Fruit fly (Drosophila melanogaster) whole organism, embryonic: Measurements from ENCODE around the gene CG31807.

Experiments used
- Adf1 ChIP-seq: fragments of 200-800 bp; sonication (Bioruptor generic); IDR thresholded peaks from 2 replicates; pipeline ENCODE4 v1.3.6; 2022; ENCODE audit warnings: missing biosample characterization, missing genetic modification characterization
- Atf-2 ChIP-seq: fragments of 200-800 bp; sonication (Bioruptor generic); optimal IDR thresholded peaks from 2 replicates; lab custom pipeline; 2016; ENCODE audit warnings: missing biosample characterization, missing genetic modification characterization
- CG10366 ChIP-seq: fragments of 200-800 bp; sonication (Bioruptor generic); IDR thresholded peaks from 2 replicates; pipeline ENCODE4 v1.3.6; 2022; ENCODE audit warnings: missing biosample characterization, missing genetic modification characterization
- CG10565 ChIP-seq: fragments of 200-800 bp; sonication (Bioruptor generic); optimal IDR thresholded peaks from 3 replicates; lab custom pipeline; 2016; ENCODE audit warnings: missing biosample characterization, mild to moderate bottlenecking, missing genetic modification characterization
- CG13775 ChIP-seq: fragments of 200-800 bp; sonication (Bioruptor generic); optimal IDR thresholded peaks from 3 replicates; lab custom pipeline; 2017; ENCODE audit warnings: missing biosample characterization, mild to moderate bottlenecking, missing genetic modification characterization
- CG14860 ChIP-seq: fragments of 200-800 bp; sonication (Bioruptor generic); IDR thresholded peaks from 3 replicates; pipeline ENCODE4 v1.3.6; 2022; ENCODE audit warnings: missing biosample characterization, missing genetic modification characterization; ENCODE audit not compliant: partially characterized antibody
- CG1529 ChIP-seq: fragments of 200-800 bp; sonication (Bioruptor generic); optimal IDR thresholded peaks from 3 replicates; lab custom pipeline; 2018; ENCODE audit warnings: missing biosample characterization, missing genetic modification characterization
- CG1603 ChIP-seq: fragments of 200-800 bp; sonication (Bioruptor generic); optimal IDR thresholded peaks from 2 replicates; lab custom pipeline; 2019; ENCODE audit warnings: missing biosample characterization, mild to moderate bottlenecking, missing genetic modification characterization, moderate library complexity
- CG17328 ChIP-seq: fragments of 200-800 bp; sonication (Bioruptor generic); IDR thresholded peaks from 2 replicates; pipeline ENCODE4 v1.3.6; 2022; ENCODE audit warnings: missing biosample characterization, missing genetic modification characterization
- CG17568 ChIP-seq: fragments of 200-800 bp; sonication (Bioruptor generic); optimal IDR thresholded peaks from 2 replicates; lab custom pipeline; 2018; ENCODE audit warnings: missing biosample characterization, mild to moderate bottlenecking, missing genetic modification characterization, moderate library complexity
- CG18011 ChIP-seq: fragments of 200-800 bp; sonication (Bioruptor generic); optimal IDR thresholded peaks from 2 replicates; lab custom pipeline; 2017; ENCODE audit warnings: missing biosample characterization, missing genetic modification characterization, mild to moderate bottlenecking, moderate library complexity, missing genotype
- CG18764 ChIP-seq: fragments of 200-800 bp; sonication (Bioruptor generic); optimal IDR thresholded peaks from 3 replicates; lab custom pipeline; 2016; ENCODE audit warnings: missing biosample characterization, missing genetic modification characterization
- CG2678 ChIP-seq: fragments of 200-800 bp; sonication (Bioruptor generic); optimal IDR thresholded peaks from 3 replicates; lab custom pipeline; 2019; ENCODE audit warnings: missing biosample characterization, mild to moderate bottlenecking, missing genetic modification characterization, moderate library complexity
- CG3065 ChIP-seq: fragments of 200-800 bp; sonication (Bioruptor generic); optimal IDR thresholded peaks from 2 replicates; lab custom pipeline; 2016; ENCODE audit warnings: missing biosample characterization, missing genetic modification characterization
- CG3847 ChIP-seq: fragments of 200-800 bp; sonication (Bioruptor generic); IDR thresholded peaks from 2 replicates; pipeline ENCODE4 v1.3.6; 2022; ENCODE audit warnings: missing biosample characterization, missing genetic modification characterization
- CG4707 ChIP-seq: fragments of 200-800 bp; sonication (Bioruptor generic); optimal IDR thresholded peaks from 2 replicates; lab custom pipeline; 2018; ENCODE audit warnings: missing biosample characterization, mild to moderate bottlenecking, missing genetic modification characterization, moderate library complexity
- CG4820 ChIP-seq: fragments of 200-800 bp; sonication (Bioruptor generic); optimal IDR thresholded peaks from 3 replicates; lab custom pipeline; 2016; ENCODE audit warnings: missing biosample characterization, missing genetic modification characterization
- CG7372 ChIP-seq: fragments of 200-800 bp; sonication (Bioruptor generic); IDR thresholded peaks from 2 replicates; pipeline ENCODE4 v1.3.6; 2022; ENCODE audit warnings: missing biosample characterization, missing genetic modification characterization
- CG7928 ChIP-seq: fragments of 200-800 bp; sonication (Bioruptor generic); optimal IDR thresholded peaks from 2 replicates; lab custom pipeline; 2017; ENCODE audit warnings: missing biosample characterization, mild to moderate bottlenecking, missing genetic modification characterization
- CG7987 ChIP-seq: fragments of 200-800 bp; sonication (Bioruptor generic); optimal IDR thresholded peaks from 2 replicates; lab custom pipeline; 2018; ENCODE audit warnings: missing biosample characterization, mild to moderate bottlenecking, missing genetic modification characterization, moderate library complexity
- CG9727 ChIP-seq: fragments of 200-800 bp; sonication (Bioruptor generic); optimal IDR thresholded peaks from 3 replicates; lab custom pipeline; 2017; ENCODE audit warnings: missing biosample characterization, mild to moderate bottlenecking, missing genetic modification characterization
- CkIIα-i1 ChIP-seq: fragments of 200-800 bp; sonication (Bioruptor generic); IDR thresholded peaks from 2 replicates; pipeline ENCODE4 v1.3.6; 2022; ENCODE audit warnings: missing biosample characterization, missing genetic modification characterization
- D19A ChIP-seq: fragments of 200-800 bp; optimal IDR thresholded peaks from 3 replicates; lab custom pipeline; 2019; ENCODE audit warnings: missing biosample characterization, mild to moderate bottlenecking, missing genetic modification characterization, moderate library complexity
- Dip3 ChIP-seq: fragments of 200-800 bp; sonication (Bioruptor generic); optimal IDR thresholded peaks from 3 replicates; lab custom pipeline; 2016; ENCODE audit warnings: missing biosample characterization, missing genetic modification characterization
- H15 ChIP-seq: fragments of 200-800 bp; sonication (Bioruptor generic); IDR thresholded peaks from 3 replicates; pipeline ENCODE4 v1.3.6; 2022; ENCODE audit warnings: missing biosample characterization, missing genetic modification characterization
- HLH4C ChIP-seq: fragments of 200-800 bp; sonication (Bioruptor generic); IDR thresholded peaks from 3 replicates; pipeline ENCODE4 v1.3.6; 2022; ENCODE audit warnings: missing biosample characterization, missing genetic modification characterization; ENCODE audit not compliant: partially characterized antibody
- HmgD ChIP-seq: fragments of 200-800 bp; sonication (Bioruptor generic); optimal IDR thresholded peaks from 3 replicates; lab custom pipeline; 2016; ENCODE audit warnings: missing biosample characterization, missing genetic modification characterization
- Meics ChIP-seq: fragments of 200-800 bp; sonication (Bioruptor generic); optimal IDR thresholded peaks from 2 replicates; lab custom pipeline; 2017; ENCODE audit warnings: missing biosample characterization, mild to moderate bottlenecking, missing genetic modification characterization
- Oli ChIP-seq: fragments of 200-800 bp; sonication (Bioruptor generic); optimal IDR thresholded peaks from 2 replicates; lab custom pipeline; 2018; ENCODE audit warnings: missing biosample characterization, mild to moderate bottlenecking, missing genetic modification characterization, moderate library complexity
- PHDP ChIP-seq: fragments of 200-800 bp; sonication (Bioruptor generic); optimal IDR thresholded peaks from 3 replicates; lab custom pipeline; 2018; ENCODE audit warnings: missing biosample characterization, mild to moderate bottlenecking, missing genetic modification characterization, moderate library complexity
- Ravus ChIP-seq: fragments of 200-800 bp; sonication (Bioruptor generic); IDR thresholded peaks from 2 replicates; pipeline ENCODE4 v1.3.6; 2022; ENCODE audit warnings: missing biosample characterization, missing genetic modification characterization
- Usf ChIP-seq: fragments of 200-800 bp; sonication (Bioruptor generic); optimal IDR thresholded peaks from 2 replicates; lab custom pipeline; 2017; ENCODE audit warnings: missing genotype, missing biosample characterization, missing genetic modification characterization
- ap ChIP-seq: fragments of 200-800 bp; sonication (Bioruptor generic); IDR thresholded peaks from 2 replicates; pipeline ENCODE4 v1.3.6; 2022; ENCODE audit warnings: missing biosample characterization, missing genetic modification characterization
- ase ChIP-seq: fragments of 200-800 bp; sonication (Bioruptor generic); IDR thresholded peaks from 3 replicates; pipeline ENCODE4 v1.3.6; 2022; ENCODE audit warnings: missing biosample characterization, missing genetic modification characterization
- btn ChIP-seq: fragments of 200-800 bp; sonication (Bioruptor generic); optimal IDR thresholded peaks from 2 replicates; lab custom pipeline; 2016; ENCODE audit warnings: missing biosample characterization, missing genetic modification characterization
- dan ChIP-seq: fragments of 200-800 bp; sonication (Bioruptor generic); IDR thresholded peaks from 2 replicates; pipeline ENCODE4 v1.3.6; 2022; ENCODE audit warnings: missing biosample characterization, missing genetic modification characterization
- dimm ChIP-seq: fragments of 200-800 bp; sonication (Bioruptor generic); IDR thresholded peaks from 2 replicates; pipeline ENCODE4 v1.3.6; 2022; ENCODE audit warnings: missing biosample characterization, missing genetic modification characterization
- esg ChIP-seq: fragments of 200-800 bp; sonication (Bioruptor generic); conservative IDR thresholded peaks from 2 replicates; pipeline ENCODE4 v1.3.6; 2022; ENCODE audit warnings: missing biosample characterization, missing genetic modification characterization
- fd102C ChIP-seq: fragments of 200-800 bp; sonication (Bioruptor generic); optimal IDR thresholded peaks from 2 replicates; lab custom pipeline; 2018; ENCODE audit warnings: missing biosample characterization, mild to moderate bottlenecking, missing genetic modification characterization, moderate library complexity
- kah ChIP-seq: fragments of 200-800 bp; sonication (Bioruptor generic); optimal IDR thresholded peaks from 2 replicates; lab custom pipeline; 2018; ENCODE audit warnings: missing biosample characterization, mild to moderate bottlenecking, missing genetic modification characterization
- ken ChIP-seq: fragments of 200-800 bp; sonication (Bioruptor generic); IDR thresholded peaks from 3 replicates; pipeline ENCODE4 v1.3.6; 2022; ENCODE audit warnings: missing biosample characterization, missing genetic modification characterization
- onecut ChIP-seq: fragments of 200-800 bp; sonication (Bioruptor generic); IDR thresholded peaks from 2 replicates; pipeline ENCODE4 v1.3.6; 2022; ENCODE audit warnings: missing biosample characterization, missing genetic modification characterization
- repo ChIP-seq: fragments of 200-800 bp; sonication (Bioruptor generic); optimal IDR thresholded peaks from 2 replicates; lab custom pipeline; 2016; ENCODE audit warnings: missing biosample characterization, missing genetic modification characterization
- sc ChIP-seq, 3 experiments: fragments of >200 bp in 2 of 3; fragments of 200-800 bp in 1 of 3; sonication (Bioruptor generic) in 1 of 3; optimal IDR thresholded peaks; 2 replicates in 2 of 3; 3 replicates in 1 of 3; lab custom pipeline; 2017; ENCODE audit warnings: mild to moderate bottlenecking in 1 of 3, missing biosample characterization in 1 of 3, missing genetic modification characterization in 1 of 3, missing genetic modification reagents in 1 of 3
- sisA ChIP-seq: fragments of 200-800 bp; sonication (Bioruptor generic); IDR thresholded peaks from 2 replicates; pipeline ENCODE4 v1.3.6; 2022; ENCODE audit warnings: missing biosample characterization, missing genetic modification characterization
- tna ChIP-seq: fragments of 200-800 bp; sonication (Bioruptor generic); IDR thresholded peaks from 2 replicates; pipeline ENCODE4 v1.3.6; 2022; ENCODE audit warnings: missing biosample characterization, missing genetic modification characterization; ENCODE audit not compliant: partially characterized antibody
- ttk ChIP-seq: fragments of 200-800 bp; sonication (Bioruptor generic); IDR thresholded peaks from 2 replicates; pipeline ENCODE4 v2.1.2; 2022; ENCODE audit warnings: missing biosample characterization, missing genetic modification characterization
- vvl ChIP-seq: fragments of 200-800 bp; sonication (Bioruptor generic); IDR thresholded peaks from 2 replicates; pipeline ENCODE4 v1.3.6; 2022; ENCODE audit warnings: missing biosample characterization, missing genetic modification characterization
- zen2 ChIP-seq: fragments of 200-800 bp; sonication (Bioruptor generic); IDR thresholded peaks from 3 replicates; pipeline ENCODE4 v1.3.6; 2022; ENCODE audit warnings: missing biosample characterization, missing genetic modification characterization; ENCODE audit not compliant: partially characterized antibody

The CG31807 gene

DNA sequence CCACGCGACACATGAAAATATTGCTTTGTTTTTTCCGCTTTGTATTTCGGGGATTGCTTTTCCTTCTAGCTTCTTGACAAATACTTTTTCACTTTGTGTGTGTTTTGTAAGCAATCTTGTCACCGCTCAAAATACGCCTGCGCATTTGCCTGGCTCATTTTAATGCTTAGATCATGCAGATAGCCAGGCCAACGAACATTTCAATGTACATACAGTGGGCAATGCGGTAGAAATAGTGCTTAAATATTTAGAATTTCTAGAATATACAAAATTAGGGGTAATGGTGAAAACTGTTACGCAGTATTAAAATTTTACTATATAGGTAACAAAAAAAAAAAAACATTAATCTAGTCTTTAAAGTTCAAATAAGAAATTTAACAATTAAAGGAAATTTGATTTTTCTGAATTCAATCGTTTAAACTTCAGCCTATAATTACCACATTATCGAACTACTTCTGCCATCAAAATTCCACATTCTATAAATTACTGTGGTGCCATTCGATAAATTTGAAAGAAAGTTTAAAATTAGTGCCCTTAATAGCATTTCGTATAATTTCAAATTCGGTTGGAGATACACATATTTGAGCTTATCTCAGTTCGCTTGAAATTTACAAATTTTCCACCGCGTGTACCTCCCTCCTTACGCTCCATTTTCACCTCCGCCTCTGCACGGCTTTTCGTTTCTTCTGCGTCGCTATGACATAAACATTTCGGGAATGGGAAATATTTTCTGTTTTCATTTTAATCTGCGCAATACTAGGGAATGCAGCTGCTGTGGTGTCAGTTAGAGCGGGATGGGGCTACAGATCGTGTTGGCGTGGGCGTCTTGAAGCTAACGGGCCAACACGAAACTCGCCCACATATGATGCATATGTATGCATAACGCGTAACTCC, 23.3 kb upstream of the CG31807 start (continued):
- TF ChIP-seq Adf1 (no peak), CG9727 (peak; percentile 4), ap (no peak), D19A (peak; percentile 27), Ravus (no peak), CG10366 (peak; percentile 21; the same call in 1 of the 2 replicates), PHDP (peak; percentile 26), HLH4C (no peak), Atf-2 (peak; percentile 2), sisA (GFP tag; lab: Robert Waterston, UW) (peak; percentile 22; the same call in 1 of the 2 replicates), Oli (peak; percentile 30), CG14860 (GFP tag; lab: Robert Waterston, UW) (no peak), CG4820 (GFP tag; lab: Kevin White, UChicago) (peak; percentile 21), vvl (GFP tag; lab: Robert Waterston, UW) (peak; percentile 56), CG13775 (GFP tag; lab: Kevin White, UChicago) (peak; percentile 16), Usf (no peak), CG7928 (GFP tag; lab: Kevin White, UChicago) (no peak)

DNA sequence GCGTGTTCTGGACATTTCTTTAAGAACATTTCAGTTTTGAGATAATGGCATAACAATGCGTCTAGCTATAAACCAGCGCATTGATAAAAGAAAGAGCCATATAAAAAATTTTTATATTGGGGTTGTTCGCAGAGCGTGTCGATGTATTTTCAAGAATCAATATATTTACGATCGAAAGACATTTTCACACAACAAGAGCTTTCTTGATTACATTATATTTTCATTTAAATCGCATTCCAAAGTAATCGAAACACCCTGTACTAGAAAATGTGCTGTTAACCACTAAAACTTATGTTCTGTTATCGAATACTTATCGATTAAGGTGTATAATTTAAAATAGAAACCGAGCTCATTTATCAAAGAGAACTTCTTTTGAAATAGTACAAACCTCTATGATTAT, 19.9 kb upstream of the CG31807 start:
- TF ChIP-seq CG17328 (GFP tag; lab: Robert Waterston, UW) (no peak; the same call in 1 of the 2 replicates), CG18764 (no peak), Dip3 (GFP tag; lab: Kevin White, UChicago) (peak; percentile 40), repo (no peak), zen2 (GFP tag; lab: Robert Waterston, UW) (no peak), btn (GFP tag; lab: Kevin White, UChicago) (no peak), Meics (GFP tag; lab: Kevin White, UChicago) (no peak), CG7372 (GFP tag; lab: Robert Waterston, UW) (no peak), esg (GFP tag; lab: Robert Waterston, UW) (peak; percentile 21; the same call in 1 of the 2 replicates), H15 (no peak), ken (no peak), CG1603 (tag; lab: Kevin White, UChicago) (peak; percentile 31), HmgD (GFP tag; lab: Kevin White, UChicago) (no peak), CG17568 (GFP tag; lab: Kevin White, UChicago) (peak; percentile 10), dan (GFP tag; lab: Robert Waterston, UW) (no peak), CG2678 (tag; lab: Kevin White, UChicago) (no peak), ttk (GFP tag; lab: Robert Waterston, UW) (no peak), CG10565 (GFP tag; lab: Kevin White, UChicago) (no peak), CG18011 (GFP tag; lab: Kevin White, UChicago) (no peak), fd102C (GFP tag; lab: Kevin White, UChicago) (no peak), CG4707 (GFP tag; lab: Kevin White, UChicago) (no peak), CkIIα-i1 (no peak), kah (GFP tag; lab: Kevin White, UChicago) (no peak), CG3847 (GFP tag; lab: Robert Waterston, UW) (peak; percentile 41; the same call in 1 of the 2 replicates), dimm (no peak), CG10366 (peak; percentile 75), tna (GFP tag; lab: Robert Waterston, UW) (no peak), Usf (no peak), CG7987 (GFP tag; lab: Kevin White, UChicago) (no peak), CG3065 (GFP tag; lab: Kevin White, UChicago) (no peak), CG1529 (GFP tag; lab: Kevin White, UChicago) (peak; percentile 19), sc (optimal IDR thresholded peaks at IDR 0.05; lab: Kevin White, UChicago) (no peak), sc (GFP tag; optimal IDR thresholded peaks at IDR 0.05; lab: Kevin White, UChicago) (no peak), onecut (peak; percentile 31; the same call in 1 of the 2 replicates), ase (no peak)
